Worm (Caenorhabditis elegans) whole organism, early embryonic: ENCODE data around the gene C39D10.1.

Experiments used
- B0310.2 ChIP-seq: sonication (generic microtip); optimal IDR thresholded peaks from 2 replicates; lab custom pipeline; 2016; ENCODE audit warnings: mild to moderate bottlenecking, missing genetic modification characterization, missing compliant biosample characterization
- F13C5.2 ChIP-seq: sonication (generic microtip); optimal IDR thresholded peaks from 2 replicates; lab custom pipeline; 2017; ENCODE audit warnings: mild to moderate bottlenecking, missing genetic modification characterization, inconsistent platforms, missing compliant biosample characterization
- ama-1 ChIP-seq: fragments of 150-350 bp; optimal IDR thresholded peaks from 2 replicates; lab custom pipeline; 2014
- ceh-13 ChIP-seq: fragments of 200-800 bp; sonication (Bioruptor generic); optimal IDR thresholded peaks from 2 replicates; lab custom pipeline; 2018; ENCODE audit warnings: mild to moderate bottlenecking, missing genetic modification characterization, missing compliant biosample characterization
- flt-1 ChIP-seq: fragments of 200-800 bp; sonication (Bioruptor generic); IDR thresholded peaks from 2 replicates; pipeline ENCODE4 v1.3.6; 2022; ENCODE audit warnings: missing genetic modification characterization, missing compliant biosample characterization
- hmg-4 ChIP-seq: fragments of 200-800 bp; sonication (Bioruptor generic); optimal IDR thresholded peaks from 2 replicates; lab custom pipeline; 2018; ENCODE audit warnings: mild to moderate bottlenecking, missing genetic modification characterization, missing compliant biosample characterization

DNA sequence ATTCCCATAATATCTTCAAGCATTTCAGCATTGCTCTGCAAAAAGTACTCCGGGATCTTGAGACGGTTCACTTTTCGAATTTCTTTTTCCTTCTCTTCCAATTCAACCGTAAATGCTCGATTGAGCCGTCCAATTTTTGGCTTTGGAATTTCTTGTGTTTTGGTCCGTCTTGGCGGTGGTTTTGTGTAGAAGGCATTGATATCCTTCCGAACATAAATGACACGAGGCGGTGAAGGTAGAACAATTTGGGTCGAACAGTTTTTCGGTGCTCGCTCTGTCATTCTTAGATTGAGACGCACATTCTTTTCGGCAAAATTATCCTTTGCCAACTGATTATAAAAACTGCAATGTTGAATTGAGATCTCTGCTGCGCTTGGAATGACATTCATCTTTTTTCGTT lies 35.9 kb downstream of the C39D10.1 start:
- TF ChIP-seq F13C5.2, result no peak
- TF ChIP-seq hmg-4 (GFP tag; lab: Kevin White, UChicago), result no peak
- no peak for TF ChIP-seq B0310.2 (tag; lab: Kevin White, UChicago)
- TF ChIP-seq ama-1 (lab: Kevin White, UChicago), result no peak
- no peak for TF ChIP-seq flt-1 (GFP tag; lab: Robert Waterston, UW)
- no peak for TF ChIP-seq ceh-13 (GFP tag; lab: Kevin White, UChicago)
